Worm (Caenorhabditis elegans) whole organism, early embryonic: ENCODE results near the gene srt-31.

Experiments
- B0310.2 ChIP-seq: sonication (generic microtip); optimal IDR thresholded peaks from 2 replicates; lab custom pipeline; 2016; ENCODE audit warnings: mild to moderate bottlenecking, missing genetic modification characterization, missing compliant biosample characterization
- F13C5.2 ChIP-seq: sonication (generic microtip); optimal IDR thresholded peaks from 2 replicates; lab custom pipeline; 2017; ENCODE audit warnings: mild to moderate bottlenecking, missing genetic modification characterization, inconsistent platforms, missing compliant biosample characterization
- aly-1 ChIP-seq: sonication (generic microtip); optimal IDR thresholded peaks from 2 replicates; lab custom pipeline; 2016; ENCODE audit warnings: missing genetic modification characterization, missing compliant biosample characterization
- ama-1 ChIP-seq: fragments of 150-350 bp; optimal IDR thresholded peaks from 2 replicates; lab custom pipeline; 2014
- ceh-13 ChIP-seq: fragments of 200-800 bp; sonication (Bioruptor generic); optimal IDR thresholded peaks from 2 replicates; lab custom pipeline; 2018; ENCODE audit warnings: mild to moderate bottlenecking, missing genetic modification characterization, missing compliant biosample characterization
- ceh-36 ChIP-seq: sonication (generic microtip); optimal IDR thresholded peaks from 2 replicates; lab custom pipeline; 2016; ENCODE audit warnings: missing genetic modification characterization, inconsistent platforms, missing compliant biosample characterization
- ets-7 ChIP-seq: sonication (generic microtip); optimal IDR thresholded peaks from 2 replicates; lab custom pipeline; 2016; ENCODE audit warnings: missing genotype, missing genetic modification characterization, missing compliant biosample characterization
- flt-1 ChIP-seq: fragments of 200-800 bp; sonication (Bioruptor generic); IDR thresholded peaks from 2 replicates; pipeline ENCODE4 v1.3.6; 2022; ENCODE audit warnings: missing genetic modification characterization, missing compliant biosample characterization
- hmbx-1 ChIP-seq: sonication (generic microtip); optimal IDR thresholded peaks from 2 replicates; lab custom pipeline; 2016; ENCODE audit warnings: mild to moderate bottlenecking, missing genetic modification characterization, missing compliant biosample characterization
- hmg-4 ChIP-seq: fragments of 200-800 bp; sonication (Bioruptor generic); optimal IDR thresholded peaks from 2 replicates; lab custom pipeline; 2018; ENCODE audit warnings: mild to moderate bottlenecking, missing genetic modification characterization, missing compliant biosample characterization
- hnd-1 ChIP-seq: sonication (generic microtip); optimal IDR thresholded peaks from 2 replicates; lab custom pipeline; 2016; ENCODE audit warnings: missing genetic modification characterization, missing compliant biosample characterization
- pes-1 ChIP-seq: fragments of 200-800 bp; sonication (Bioruptor generic); IDR thresholded peaks from 2 replicates; pipeline ENCODE4 v1.3.6; 2022; ENCODE audit warnings: missing genetic modification reagents, missing genetic modification characterization, missing compliant biosample characterization
- scrt-1 ChIP-seq: fragments of 200-800 bp; sonication (Bioruptor generic); IDR thresholded peaks from 2 replicates; pipeline ENCODE4 v1.3.6; 2022; ENCODE audit warnings: missing genetic modification characterization, missing compliant biosample characterization
- sea-1 ChIP-seq: fragments of 200-800 bp; sonication (Bioruptor generic); conservative IDR thresholded peaks from 2 replicates; pipeline ENCODE4 v1.3.6; 2022; ENCODE audit warnings: missing genetic modification characterization, missing compliant biosample characterization
- tbx-11 ChIP-seq: fragments of 200-800 bp; sonication (Bioruptor generic); IDR thresholded peaks from 2 replicates; pipeline ENCODE4 v1.3.6; 2022; ENCODE audit warnings: missing genetic modification characterization, missing compliant biosample characterization
- tbx-37 ChIP-seq: fragments of 200-800 bp; sonication (Bioruptor generic); conservative IDR thresholded peaks from 2 replicates; pipeline ENCODE4 v1.3.6; 2022; ENCODE audit warnings: missing genetic modification reagents, missing genetic modification characterization, missing compliant biosample characterization
- tra-4 ChIP-seq: sonication (generic microtip); optimal IDR thresholded peaks from 2 replicates; lab custom pipeline; 2017; ENCODE audit warnings: missing genetic modification characterization, missing compliant biosample characterization

Gene srt-31

ce11 chrV:468460-468859, 4.2 kb upstream of the srt-31 start, which contains the start of gene srbc-57:
TSS of gene srbc-57 (minus strand) at chrV:468560.
- TF ChIP-seq ceh-36 (tag; lab: Kevin White, UChicago) (no peak), flt-1 (GFP tag; lab: Robert Waterston, UW) (no peak), ceh-13 (GFP tag; lab: Kevin White, UChicago) (no peak), hnd-1 (tag; lab: Kevin White, UChicago) (no peak), hmg-4 (GFP tag; lab: Kevin White, UChicago) (no peak), ets-7 (tag; lab: Kevin White, UChicago) (no peak), ama-1 (lab: Kevin White, UChicago) (no peak), B0310.2 (tag; lab: Kevin White, UChicago) (no peak), F13C5.2 (tag; lab: Kevin White, UChicago) (no peak), scrt-1 (GFP tag; lab: Robert Waterston, UW) (no peak), pes-1 (GFP tag; lab: Robert Waterston, UW) (no peak), tbx-11 (GFP tag; lab: Robert Waterston, UW) (no peak), hmbx-1 (tag; lab: Kevin White, UChicago) (no peak), sea-1 (GFP tag; lab: Robert Waterston, UW) (no peak)

- no peak for TF ChIP-seq hnd-1 (tag; lab: Kevin White, UChicago)
- no peak for TF ChIP-seq F13C5.2 (tag; lab: Kevin White, UChicago)
- no peak for TF ChIP-seq tbx-37 (GFP tag; lab: Robert Waterston, UW)
- no peak for TF ChIP-seq ama-1 (lab: Kevin White, UChicago)
- TF ChIP-seq ceh-13 (GFP tag; lab: Kevin White, UChicago) = no peak
- no peak for TF ChIP-seq aly-1 (tag; lab: Kevin White, UChicago)
- TF ChIP-seq tbx-11 (GFP tag; lab: Robert Waterston, UW) = no peak
- TF ChIP-seq ceh-36 (tag; lab: Kevin White, UChicago) = no peak
- TF ChIP-seq tra-4 = no peak
- TF ChIP-seq flt-1 (GFP tag; lab: Robert Waterston, UW) = no peak
- no peak for TF ChIP-seq sea-1 (GFP tag; lab: Robert Waterston, UW)
- no peak for TF ChIP-seq B0310.2 (tag; lab: Kevin White, UChicago)
- TF ChIP-seq hmg-4 (GFP tag; lab: Kevin White, UChicago) = no peak
- TF ChIP-seq scrt-1 (GFP tag; lab: Robert Waterston, UW) = no peak
- no peak for TF ChIP-seq hmbx-1 (tag; lab: Kevin White, UChicago)
- no peak for TF ChIP-seq pes-1 (GFP tag; lab: Robert Waterston, UW)
- no peak for TF ChIP-seq ets-7 (tag; lab: Kevin White, UChicago)
Observed at ce11 chrV:474516-474915, 1.8 kb downstream of the srt-31 start, which contains the start of gene nhr-99. TSS of gene nhr-99 (plus strand) at chrV:474778.

- TF ChIP-seq aly-1 (tag; lab: Kevin White, UChicago) = no peak
- no peak for TF ChIP-seq tbx-37 (GFP tag; lab: Robert Waterston, UW)
- TF ChIP-seq scrt-1 (GFP tag; lab: Robert Waterston, UW) = no peak
- TF ChIP-seq ama-1 (lab: Kevin White, UChicago) = no peak
- TF ChIP-seq B0310.2 (tag; lab: Kevin White, UChicago) = no peak
- no peak for TF ChIP-seq tbx-11 (GFP tag; lab: Robert Waterston, UW)
- no peak for TF ChIP-seq sea-1 (GFP tag; lab: Robert Waterston, UW)
- no peak for TF ChIP-seq F13C5.2 (tag; lab: Kevin White, UChicago)
- TF ChIP-seq ets-7 (tag; lab: Kevin White, UChicago) = no peak
- no peak for TF ChIP-seq pes-1 (GFP tag; lab: Robert Waterston, UW)
- TF ChIP-seq hnd-1 (tag; lab: Kevin White, UChicago) = no peak
- TF ChIP-seq tra-4 = no peak
- TF ChIP-seq hmbx-1 (tag; lab: Kevin White, UChicago) = no peak
- no peak for TF ChIP-seq ceh-36 (tag; lab: Kevin White, UChicago)
- no peak for TF ChIP-seq flt-1 (GFP tag; lab: Robert Waterston, UW)
- no peak for TF ChIP-seq hmg-4 (GFP tag; lab: Kevin White, UChicago)
- no peak for TF ChIP-seq ceh-13 (GFP tag; lab: Kevin White, UChicago)
Observed at ce11 chrV:477664-478212, 5.0 kb downstream of the srt-31 start, which contains the start of gene nhr-55. TSS of gene nhr-55 (plus strand) at chrV:478162.

- TF ChIP-seq ets-7 (tag; lab: Kevin White, UChicago) (no peak), hnd-1 (tag; lab: Kevin White, UChicago) (no peak), B0310.2 (tag; lab: Kevin White, UChicago) (no peak)
Observed at ce11 chrV:479046-479445, 6.4 kb downstream of the srt-31 start.

- TF ChIP-seq hmbx-1 (tag; lab: Kevin White, UChicago) (no peak), ceh-13 (GFP tag; lab: Kevin White, UChicago) (no peak), flt-1 (GFP tag; lab: Robert Waterston, UW) (no peak), tbx-37 (GFP tag; lab: Robert Waterston, UW) (no peak), hmg-4 (GFP tag; lab: Kevin White, UChicago) (no peak), sea-1 (GFP tag; lab: Robert Waterston, UW) (no peak), aly-1 (tag; lab: Kevin White, UChicago) (no peak), tbx-11 (GFP tag; lab: Robert Waterston, UW) (no peak), hnd-1 (tag; lab: Kevin White, UChicago) (no peak), pes-1 (GFP tag; lab: Robert Waterston, UW) (no peak), B0310.2 (tag; lab: Kevin White, UChicago) (no peak), tra-4 (no peak), ceh-36 (tag; lab: Kevin White, UChicago) (no peak), ama-1 (lab: Kevin White, UChicago) (no peak), ets-7 (tag; lab: Kevin White, UChicago) (no peak), scrt-1 (GFP tag; lab: Robert Waterston, UW) (no peak), F13C5.2 (tag; lab: Kevin White, UChicago) (no peak)
Observed at ce11 chrV:482860-483259, 10.2 kb downstream of the srt-31 start.

ce11 chrV:483289-483795, 10.7 kb downstream of the srt-31 start, which contains the start of gene nhr-130:
TSS of gene nhr-130 (minus strand) at chrV:483339.
- TF ChIP-seq ets-7 (tag; lab: Kevin White, UChicago) (no peak), ceh-36 (tag; lab: Kevin White, UChicago) (no peak), tbx-11 (GFP tag; lab: Robert Waterston, UW) (no peak), pes-1 (GFP tag; lab: Robert Waterston, UW) (no peak), hmbx-1 (tag; lab: Kevin White, UChicago) (no peak), tbx-37 (GFP tag; lab: Robert Waterston, UW) (no peak), flt-1 (GFP tag; lab: Robert Waterston, UW) (no peak), ama-1 (lab: Kevin White, UChicago) (no peak), sea-1 (GFP tag; lab: Robert Waterston, UW) (no peak), hnd-1 (tag; lab: Kevin White, UChicago) (no peak), F13C5.2 (tag; lab: Kevin White, UChicago) (no peak), ceh-13 (GFP tag; lab: Kevin White, UChicago) (no peak), scrt-1 (GFP tag; lab: Robert Waterston, UW) (no peak), B0310.2 (tag; lab: Kevin White, UChicago) (no peak), tra-4 (no peak), aly-1 (tag; lab: Kevin White, UChicago) (no peak), hmg-4 (GFP tag; lab: Kevin White, UChicago) (no peak)
